Worm (Caenorhabditis elegans): Measurements from ENCODE around the gene math-14.

DNA sequence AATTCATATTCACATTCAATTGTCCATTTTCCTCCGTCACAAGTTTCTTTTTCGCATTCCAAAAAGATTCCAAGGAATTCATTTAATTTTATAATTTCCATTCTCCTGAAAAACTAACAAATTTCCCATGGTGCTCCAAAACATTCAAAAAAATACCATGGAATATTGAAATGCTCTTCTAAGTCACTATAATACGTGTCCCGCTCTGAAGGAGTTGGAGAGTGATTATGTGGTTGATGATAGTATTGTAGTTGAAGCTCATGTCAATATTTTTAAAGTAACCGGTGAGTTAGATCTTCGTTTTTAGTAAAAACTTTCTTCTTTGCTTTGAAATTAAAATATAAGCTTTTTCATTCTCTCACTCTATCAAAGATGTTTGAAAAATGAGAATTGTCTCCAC, 21.5 kb downstream of the math-14 start, which contains the start of gene math-9:
- TF ChIP-seq spr-1 (tag; optimal IDR thresholded peaks at IDR 0.05) (no peak), nhr-28 (tag; optimal IDR thresholded peaks at IDR 0.05) (no peak), mxl-2 (GFP tag; conservative IDR thresholded peaks at IDR 0.05) (no peak), ama-1 (optimal IDR thresholded peaks at IDR 0.05) (no peak), zfp-3 (GFP tag; conservative IDR thresholded peaks at IDR 0.05) (no peak), mdl-1 (tag; optimal IDR thresholded peaks at IDR 0.05) (no peak), daf-12 (tag; optimal IDR thresholded peaks at IDR 0.05) (no peak), fkh-10 (GFP tag; optimal IDR thresholded peaks at IDR 0.05) (no peak)

Data from whole organism, L4 larva.